Fruit fly (Drosophila melanogaster): ENCODE results near the gene CG17633.

DNA sequence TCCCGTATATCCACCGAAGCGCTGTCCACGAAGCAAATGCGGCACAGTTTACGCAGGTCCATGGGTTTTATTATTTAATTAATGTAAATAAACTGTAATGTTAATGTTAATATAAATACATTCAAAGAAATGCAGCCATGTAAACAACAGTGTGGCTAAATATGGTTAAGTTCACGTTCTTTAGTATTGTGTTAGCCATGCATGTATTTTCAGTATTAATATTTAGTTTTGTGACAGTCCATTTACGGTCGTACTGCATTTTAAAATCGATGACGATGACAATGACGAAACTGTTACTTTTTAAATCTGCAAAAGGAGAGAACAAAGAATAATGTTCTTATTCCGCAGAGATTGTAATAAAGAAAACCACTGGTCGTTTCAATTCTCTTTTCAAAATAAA is 24.1 kb downstream of the CG17633 start, which contains the start of gene CG13123:
- no peak for TF ChIP-seq psq (optimal IDR thresholded peaks at IDR 0.05)
- TF ChIP-seq EcR (GFP tag; optimal IDR thresholded peaks at IDR 0.05), result no peak
